Fruit fly (Drosophila melanogaster): ENCODE measurements around the gene CG9922.

The CG9922 gene

DNA sequence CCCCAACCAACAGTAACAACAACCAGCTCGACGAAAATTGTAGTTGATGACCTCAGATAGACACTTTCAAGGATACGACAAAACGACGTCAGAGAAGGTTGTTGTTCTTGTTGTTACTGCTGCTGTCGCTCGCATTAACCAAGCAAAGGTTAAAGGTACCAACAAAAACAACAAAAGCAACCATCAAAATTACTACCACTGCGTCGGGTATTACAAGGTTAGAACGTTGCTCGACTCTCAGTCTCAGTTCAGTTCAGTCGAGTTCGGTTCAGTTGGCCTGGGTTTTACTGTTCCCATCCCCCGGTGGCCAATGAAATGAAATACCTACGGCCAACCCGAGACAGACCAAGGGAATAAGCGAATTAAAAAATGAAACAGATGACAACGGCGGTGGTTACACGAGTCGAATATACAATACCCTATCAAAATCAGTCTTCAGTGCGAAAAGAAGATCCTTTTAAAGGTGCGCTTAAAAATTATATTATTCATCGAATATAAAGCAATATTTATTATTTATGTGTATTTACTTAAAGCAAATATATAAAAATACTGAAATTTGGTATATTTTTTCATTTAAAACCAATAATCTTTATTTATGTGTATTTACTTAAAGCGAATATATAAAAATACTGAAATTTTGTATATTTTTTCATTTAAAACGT is 22.2 kb downstream of the CG9922 start (continued):
- TF ChIP-seq phol (tag; optimal IDR thresholded peaks at IDR 0.05) (no peak), luna (GFP tag; optimal IDR thresholded peaks at IDR 0.05) (no peak), sd (tag; optimal IDR thresholded peaks at IDR 0.05) (no peak), CG7987 (GFP tag; optimal IDR thresholded peaks at IDR 0.05) (no peak), CG1647 (GFP tag; optimal IDR thresholded peaks at IDR 0.05) (no peak), CG17359 (tag; optimal IDR thresholded peaks at IDR 0.05) (no peak), tgo (GFP tag; IDR thresholded peaks at IDR 0.05) (no peak), grau (tag; optimal IDR thresholded peaks at IDR 0.05) (peak; percentile 16), CG33557 (GFP tag; optimal IDR thresholded peaks at IDR 0.05) (no peak), her (GFP tag; optimal IDR thresholded peaks at IDR 0.05) (no peak), CG10147 (GFP tag; optimal IDR thresholded peaks at IDR 0.05) (no peak), Hr78 (GFP tag; optimal IDR thresholded peaks at IDR 0.05) (peak in 1 of 2 experiments; percentile 25), sim (GFP tag; IDR thresholded peaks at IDR 0.05) (no peak), dan (GFP tag; IDR thresholded peaks at IDR 0.05) (no peak), Mes4 (GFP tag; optimal IDR thresholded peaks at IDR 0.05) (no peak), NC2β (GFP tag; optimal IDR thresholded peaks at IDR 0.05) (no peak), HLH54F (GFP tag; optimal IDR thresholded peaks at IDR 0.05) (no peak), Kr (GFP tag; optimal IDR thresholded peaks at IDR 0.05) (no peak), CG14710 (tag; optimal IDR thresholded peaks at IDR 0.05) (peak; percentile 20), CG2712 (tag; optimal IDR thresholded peaks at IDR 0.05) (peak; percentile 27), Awh (GFP tag; IDR thresholded peaks at IDR 0.05) (no peak), CG8478 (optimal IDR thresholded peaks at IDR 0.05) (no peak), dmrt99B (tag; optimal IDR thresholded peaks at IDR 0.05) (no peak), CG18599 (GFP tag; optimal IDR thresholded peaks at IDR 0.05) (no peak), Ssrp (tag; optimal IDR thresholded peaks at IDR 0.05) (no peak), onecut (GFP tag; IDR thresholded peaks at IDR 0.05) (no peak), CG5953 (GFP tag; IDR thresholded peaks at IDR 0.05) (no peak), Doc2 (GFP tag; IDR thresholded peaks at IDR 0.05) (no peak), scrt (GFP tag; optimal IDR thresholded peaks at IDR 0.05) (no peak), Rfx (GFP tag; IDR thresholded peaks at IDR 0.05) (peak; percentile 45; the same call in 1 of the 2 replicates), klu (GFP tag; IDR thresholded peaks at IDR 0.05) (no peak), CG31441 (GFP tag; IDR thresholded peaks at IDR 0.05) (0 out of 2 replicates have a peak, but pooled peaks have one; percentile 20), ham (GFP tag; IDR thresholded peaks at IDR 0.05) (no peak), CG3163 (GFP tag; optimal IDR thresholded peaks at IDR 0.05) (no peak), CG7372 (GFP tag; IDR thresholded peaks at IDR 0.05) (no peak), CG2199 (GFP tag; IDR thresholded peaks at IDR 0.05) (peak; percentile 82; the same call in 2 of the 3 replicates), btn (GFP tag; optimal IDR thresholded peaks at IDR 0.05) (no peak), CG4360 (GFP tag; IDR thresholded peaks at IDR 0.05) (peak; percentile 89), sna (GFP tag; IDR thresholded peaks at IDR 0.05; ENCODE audit: partially characterized antibody) (no peak), CG6175 (GFP tag; IDR thresholded peaks at IDR 0.05) (no peak), tio (GFP tag; optimal IDR thresholded peaks at IDR 0.05) (no peak), CG2202 (tag; optimal IDR thresholded peaks at IDR 0.05) (no peak), ftz-f1 (GFP tag; optimal IDR thresholded peaks at IDR 0.05) (peak; percentile 87), dmrt11E (tag; optimal IDR thresholded peaks at IDR 0.05) (no peak), CG4424 (GFP tag; optimal IDR thresholded peaks at IDR 0.05) (no peak), gem (tag; optimal IDR thresholded peaks at IDR 0.05) (peak; percentile 39), BEAF-32 (GFP tag; optimal IDR thresholded peaks at IDR 0.05) (no peak), CG11504 (tag; optimal IDR thresholded peaks at IDR 0.05) (peak; percentile 58), gsb-n (tag; optimal IDR thresholded peaks at IDR 0.05) (no peak), lmd (GFP tag; IDR thresholded peaks at IDR 0.05) (no peak), croc (GFP tag; conservative IDR thresholded peaks at IDR 0.05) (no peak)
